Fruit fly (Drosophila melanogaster) whole organism, embryonic: ENCODE measurements around the gene Srrm234.

Experiments
- Aef1 ChIP-seq: fragments of 200-800 bp; sonication (Bioruptor generic); IDR thresholded peaks from 3 replicates; pipeline ENCODE4 v1.3.6; 2022; ENCODE audit warnings: missing biosample characterization, missing genetic modification characterization
- CG10431 ChIP-seq: fragments of 200-800 bp; sonication (Bioruptor generic); optimal IDR thresholded peaks from 3 replicates; lab custom pipeline; 2018; ENCODE audit warnings: missing biosample characterization, mild to moderate bottlenecking, missing genetic modification characterization
- CG10959 ChIP-seq: fragments of 200-800 bp; sonication (Bioruptor generic); IDR thresholded peaks from 2 replicates; pipeline ENCODE4 v1.3.6; 2022; ENCODE audit warnings: missing biosample characterization, missing genetic modification characterization
- CG11398 ChIP-seq: fragments of 200-800 bp; sonication (Bioruptor generic); optimal IDR thresholded peaks from 2 replicates; lab custom pipeline; 2016; ENCODE audit warnings: missing biosample characterization, missing genetic modification characterization
- CG11456 ChIP-seq: fragments of 200-800 bp; sonication (Bioruptor generic); IDR thresholded peaks from 3 replicates; pipeline ENCODE4 v1.3.6; 2022; ENCODE audit warnings: missing biosample characterization, missing genetic modification characterization
- CG11560 ChIP-seq: fragments of 200-800 bp; sonication (Bioruptor generic); IDR thresholded peaks from 3 replicates; pipeline ENCODE4 v1.3.6; 2022; ENCODE audit warnings: missing biosample characterization, missing genetic modification characterization
- CG11723 ChIP-seq: fragments of 200-800 bp; sonication (Bioruptor generic); optimal IDR thresholded peaks from 2 replicates; lab custom pipeline; 2017; ENCODE audit warnings: missing biosample characterization, mild to moderate bottlenecking, missing genetic modification characterization
- CG12236 ChIP-seq: fragments of 200-800 bp; sonication (Bioruptor generic); optimal IDR thresholded peaks from 2 replicates; lab custom pipeline; 2016; ENCODE audit warnings: missing biosample characterization, missing genetic modification characterization
- CG12769 ChIP-seq: fragments of 200-800 bp; sonication (Bioruptor generic); optimal IDR thresholded peaks from 2 replicates; lab custom pipeline; 2019; ENCODE audit warnings: missing biosample characterization, mild to moderate bottlenecking, missing genetic modification characterization, moderate library complexity
- CG14667 ChIP-seq: fragments of 200-800 bp; sonication (Bioruptor generic); IDR thresholded peaks from 2 replicates; pipeline ENCODE4 v1.3.6; 2022; ENCODE audit warnings: missing biosample characterization, missing genetic modification characterization
- CG14860 ChIP-seq: fragments of 200-800 bp; sonication (Bioruptor generic); IDR thresholded peaks from 3 replicates; pipeline ENCODE4 v1.3.6; 2022; ENCODE audit warnings: missing biosample characterization, missing genetic modification characterization; ENCODE audit not compliant: partially characterized antibody
- CG15601 ChIP-seq: fragments of 200-800 bp; sonication (Bioruptor generic); optimal IDR thresholded peaks from 3 replicates; lab custom pipeline; 2019; ENCODE audit warnings: missing biosample characterization, mild to moderate bottlenecking, missing genetic modification characterization, moderate library complexity
- CG18619 ChIP-seq: fragments of 200-800 bp; sonication (Bioruptor generic); optimal IDR thresholded peaks from 3 replicates; lab custom pipeline; 2017; ENCODE audit warnings: missing biosample characterization, mild to moderate bottlenecking, missing genetic modification characterization
- CG2678 ChIP-seq: fragments of 200-800 bp; sonication (Bioruptor generic); optimal IDR thresholded peaks from 3 replicates; lab custom pipeline; 2019; ENCODE audit warnings: missing biosample characterization, mild to moderate bottlenecking, missing genetic modification characterization, moderate library complexity
- CG30431 ChIP-seq: fragments of 200-800 bp; sonication (Bioruptor generic); optimal IDR thresholded peaks from 2 replicates; lab custom pipeline; 2017; ENCODE audit warnings: missing biosample characterization, missing genetic modification characterization
- CG31365 ChIP-seq: fragments of 200-800 bp; sonication (Bioruptor generic); optimal IDR thresholded peaks from 2 replicates; lab custom pipeline; 2018; ENCODE audit warnings: missing biosample characterization, mild to moderate bottlenecking, missing genetic modification characterization
- CG32767 ChIP-seq: fragments of 200-800 bp; sonication (Bioruptor generic); IDR thresholded peaks from 2 replicates; pipeline ENCODE4 v1.3.6; 2022; ENCODE audit warnings: missing biosample characterization, missing genetic modification characterization
- CG42726 ChIP-seq: fragments of 200-800 bp; sonication (Bioruptor generic); IDR thresholded peaks from 2 replicates; pipeline ENCODE4 v1.3.6; 2022; ENCODE audit warnings: missing biosample characterization, missing genetic modification characterization; ENCODE audit not compliant: partially characterized antibody
- CG6654 ChIP-seq: fragments of 200-800 bp; sonication (Bioruptor generic); optimal IDR thresholded peaks from 2 replicates; lab custom pipeline; 2017; ENCODE audit warnings: missing biosample characterization, mild to moderate bottlenecking, missing genetic modification characterization
- CG6854 ChIP-seq: fragments of 200-800 bp; sonication (Bioruptor generic); optimal IDR thresholded peaks from 3 replicates; lab custom pipeline; 2017; ENCODE audit warnings: missing biosample characterization, mild to moderate bottlenecking, missing genetic modification characterization
- CTCF ChIP-seq: fragments of 200-800 bp; sonication (Bioruptor generic); optimal IDR thresholded peaks from 2 replicates; lab custom pipeline; 2017; ENCODE audit warnings: missing biosample characterization, mild to moderate bottlenecking, missing genetic modification characterization, moderate library complexity
- Chrac-16 ChIP-seq: fragments of 200-800 bp; sonication (Bioruptor generic); optimal IDR thresholded peaks from 3 replicates; lab custom pipeline; 2016; ENCODE audit warnings: missing biosample characterization, missing genetic modification characterization
- E2f2 ChIP-seq: fragments of 200-800 bp; sonication (Bioruptor generic); IDR thresholded peaks from 2 replicates; pipeline ENCODE4 v1.3.6; 2022; ENCODE audit warnings: missing biosample characterization, missing genetic modification characterization
- Hey ChIP-seq: fragments of 200-800 bp; sonication (Bioruptor generic); optimal IDR thresholded peaks from 3 replicates; lab custom pipeline; 2018; ENCODE audit warnings: missing biosample characterization, mild to moderate bottlenecking, missing genetic modification characterization
- Kr ChIP-seq: fragments of 200-800 bp; sonication (Bioruptor generic); optimal IDR thresholded peaks from 2 replicates; lab custom pipeline; 2017; ENCODE audit warnings: missing biosample characterization, mild to moderate bottlenecking, missing genetic modification characterization
- Lpt ChIP-seq: fragments of >200 bp; optimal IDR thresholded peaks from 2 replicates; lab custom pipeline; 2018; ENCODE audit warnings: missing biosample characterization, missing genetic modification characterization
- NC2β ChIP-seq: fragments of 200-800 bp; sonication (Bioruptor generic); optimal IDR thresholded peaks from 2 replicates; lab custom pipeline; 2016; ENCODE audit warnings: missing biosample characterization, missing genetic modification characterization
- Sin3A ChIP-seq: fragments of >200 bp; optimal IDR thresholded peaks from 2 replicates; lab custom pipeline; 2018
- Sry-δ ChIP-seq: fragments of 200-800 bp; sonication (Bioruptor generic); optimal IDR thresholded peaks from 2 replicates; lab custom pipeline; 2016; ENCODE audit warnings: missing biosample characterization, missing genetic modification characterization
- Trl ChIP-seq, 3 experiments: fragments of >200 bp in 2 of 3; fragments of 200-800 bp in 1 of 3; sonication (Bioruptor generic) in 1 of 3; optimal IDR thresholded peaks; 2 replicates in 1 of 3; 3 replicates in 2 of 3; lab custom pipeline; 2016 to 2017; ENCODE audit warnings: missing biosample characterization in 1 of 3, missing genetic modification characterization in 1 of 3
- Usf ChIP-seq: fragments of 200-800 bp; sonication (Bioruptor generic); optimal IDR thresholded peaks from 2 replicates; lab custom pipeline; 2017; ENCODE audit warnings: missing genotype, missing biosample characterization, missing genetic modification characterization
- bbx ChIP-seq: fragments of 200-800 bp; sonication (Bioruptor generic); IDR thresholded peaks from 2 replicates; pipeline ENCODE4 v1.3.6; 2022; ENCODE audit warnings: missing biosample characterization, missing genetic modification characterization; ENCODE audit not compliant: partially characterized antibody
- br ChIP-seq: fragments of >200 bp; optimal IDR thresholded peaks from 2 replicates; lab custom pipeline; 2017
- eve ChIP-seq, 2 experiments: fragments of >200 bp; optimal IDR thresholded peaks; 2 replicates each; lab custom pipeline; 2017; ENCODE audit warnings: missing biosample characterization in 2 of 2, missing genetic modification characterization in 2 of 2
- fd3F ChIP-seq: fragments of 200-800 bp; sonication (Bioruptor generic); optimal IDR thresholded peaks from 2 replicates; lab custom pipeline; 2018; ENCODE audit warnings: missing biosample characterization, mild to moderate bottlenecking, missing genetic modification characterization, moderate library complexity
- fd64A ChIP-seq: fragments of 200-800 bp; sonication (Bioruptor generic); optimal IDR thresholded peaks from 3 replicates; lab custom pipeline; 2018; ENCODE audit warnings: missing biosample characterization, mild to moderate bottlenecking, missing genetic modification characterization
- ftz-f1 ChIP-seq: fragments of 200-800 bp; sonication (Bioruptor generic); optimal IDR thresholded peaks from 2 replicates; lab custom pipeline; 2016; ENCODE audit warnings: missing biosample characterization, missing genetic modification characterization
- gce ChIP-seq: fragments of 200-800 bp; sonication (Bioruptor generic); IDR thresholded peaks from 3 replicates; pipeline ENCODE4 v1.3.6; 2022; ENCODE audit warnings: missing biosample characterization, missing genetic modification characterization
- hbn ChIP-seq: fragments of 200-800 bp; sonication (Bioruptor generic); IDR thresholded peaks from 2 replicates; pipeline ENCODE4 v1.3.6; 2022; ENCODE audit warnings: missing biosample characterization, missing genetic modification characterization; ENCODE audit not compliant: partially characterized antibody
- ind ChIP-seq: fragments of 200-800 bp; sonication (Bioruptor generic); optimal IDR thresholded peaks from 3 replicates; lab custom pipeline; 2016; ENCODE audit warnings: missing biosample characterization, missing genetic modification characterization
- mld ChIP-seq: fragments of 200-800 bp; sonication (Bioruptor generic); IDR thresholded peaks from 3 replicates; pipeline ENCODE4 v1.3.6; 2022; ENCODE audit warnings: missing biosample characterization, missing genetic modification characterization; ENCODE audit not compliant: partially characterized antibody
- prd ChIP-seq, 3 experiments: fragments of >200 bp in 2 of 3; fragments of 200-800 bp in 1 of 3; sonication (Bioruptor generic) in 1 of 3; optimal IDR thresholded peaks in 2 of 3; IDR thresholded peaks in 1 of 3; 2 replicates in 2 of 3; 3 replicates in 1 of 3; pipeline versions ENCODE4 v1.3.6 to Lab custom; 2017 to 2022; ENCODE audit warnings: missing biosample characterization in 1 of 3, missing genetic modification characterization in 1 of 3
- ranshi ChIP-seq: fragments of 200-800 bp; sonication (Bioruptor generic); IDR thresholded peaks from 2 replicates; pipeline ENCODE4 v1.3.6; 2022; ENCODE audit warnings: missing biosample characterization, missing genetic modification characterization
- sim ChIP-seq: fragments of 200-800 bp; sonication (Bioruptor generic); IDR thresholded peaks from 2 replicates; pipeline ENCODE4 v1.3.6; 2022; ENCODE audit warnings: missing biosample characterization, missing genetic modification characterization
- sr ChIP-seq: fragments of 200-800 bp; sonication (Bioruptor generic); IDR thresholded peaks from 3 replicates; pipeline ENCODE4 v1.3.6; 2022; ENCODE audit warnings: missing biosample characterization, missing genetic modification characterization
- tgo ChIP-seq: fragments of 200-800 bp; sonication (Bioruptor generic); IDR thresholded peaks from 3 replicates; pipeline ENCODE4 v1.3.6; 2022; ENCODE audit warnings: missing biosample characterization, missing genetic modification characterization
- tll ChIP-seq, 2 experiments: fragments of 200-800 bp in 1 of 2; fragments of >200 bp in 1 of 2; sonication (Bioruptor generic) in 1 of 2; optimal IDR thresholded peaks; 2 replicates each; lab custom pipeline; 2017 to 2019; ENCODE audit warnings: missing biosample characterization in 2 of 2, missing genetic modification characterization in 2 of 2, mild to moderate bottlenecking in 1 of 2, moderate library complexity in 1 of 2
- unc-4 ChIP-seq: fragments of 200-800 bp; sonication (Bioruptor generic); IDR thresholded peaks from 2 replicates; pipeline ENCODE4 v1.3.6; 2022; ENCODE audit warnings: missing biosample characterization, missing genetic modification characterization; ENCODE audit not compliant: partially characterized antibody
- wek ChIP-seq: fragments of 200-800 bp; sonication (Bioruptor generic); optimal IDR thresholded peaks from 3 replicates; lab custom pipeline; 2018; ENCODE audit warnings: missing biosample characterization, mild to moderate bottlenecking, missing genetic modification characterization, moderate library complexity
- zen ChIP-seq: fragments of 200-800 bp; sonication (Bioruptor generic); optimal IDR thresholded peaks from 3 replicates; lab custom pipeline; 2018; ENCODE audit warnings: missing biosample characterization, mild to moderate bottlenecking, missing genetic modification characterization, moderate library complexity

The Srrm234 gene

DNA sequence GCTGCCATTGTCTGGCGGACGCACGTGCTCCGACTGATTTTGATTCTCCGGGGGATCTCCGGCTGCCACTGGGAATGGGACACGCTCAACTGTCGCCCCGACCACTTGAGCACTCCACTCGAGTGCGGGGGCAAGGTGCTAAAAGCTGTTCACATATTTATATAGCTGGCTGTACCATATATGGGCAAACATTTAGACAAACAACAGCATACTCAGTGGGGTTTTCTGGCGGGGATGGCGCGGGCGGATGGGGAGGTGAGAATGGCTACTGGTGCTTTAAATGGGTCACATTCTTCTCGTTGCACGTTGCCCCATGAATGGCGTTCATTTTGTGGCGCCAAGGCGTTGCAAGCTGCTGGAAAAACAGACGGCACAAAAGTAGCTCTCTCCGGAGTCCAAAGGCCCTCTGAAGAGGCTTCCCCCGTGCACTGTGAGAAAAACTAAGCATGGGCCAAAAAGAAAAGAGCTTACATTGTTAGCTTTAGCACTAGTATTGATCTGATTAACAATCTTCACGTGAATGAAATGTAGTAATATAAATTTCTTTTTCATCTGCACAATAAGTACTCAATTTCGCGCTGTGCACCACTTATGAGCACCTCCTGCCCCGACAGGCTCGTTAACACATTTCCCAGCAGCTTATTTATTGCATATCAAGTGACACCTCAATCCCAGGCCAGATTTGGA lies 26.0 kb upstream of the Srrm234 start (continued):
- TF ChIP-seq prd (optimal IDR thresholded peaks at IDR 0.05; lab: Kevin White, UChicago) (no peak), prd (GFP tag; IDR thresholded peaks at IDR 0.05; lab: Robert Waterston, UW) (peak; percentile 65; the same call in 2 of the 3 replicates), CG14860 (no peak), CG31365 (tag; lab: Kevin White, UChicago) (peak; percentile 15), Sin3A (lab: Kevin White, UChicago) (no peak), Usf (no peak), E2f2 (GFP tag; lab: Robert Waterston, UW) (no peak), Hey (tag; lab: Kevin White, UChicago) (no peak), bbx (GFP tag; lab: Robert Waterston, UW) (no peak), Trl (optimal IDR thresholded peaks at IDR 0.05; lab: Kevin White, UChicago) (no peak), Trl (GFP tag; optimal IDR thresholded peaks at IDR 0.05; lab: Kevin White, UChicago) (no peak), gce (GFP tag; lab: Robert Waterston, UW) (no peak; the same call in 2 of the 3 replicates), CG11456 (GFP tag; lab: Robert Waterston, UW) (no peak), CG11560 (tag; lab: Robert Waterston, UW) (no peak), CG14667 (peak; percentile 9; the same call in 1 of the 2 replicates), CG10959 (GFP tag; lab: Robert Waterston, UW) (no peak), zen (tag; lab: Kevin White, UChicago) (peak; percentile 17), br (lab: Kevin White, UChicago) (no peak), Sry-δ (GFP tag; lab: Kevin White, UChicago) (no peak), sim (no peak), CG32767 (no peak), CG15601 (peak; percentile 35), unc-4 (no peak), eve (GFP tag; optimal IDR thresholded peaks at IDR 0.05; lab: Kevin White, UChicago) (no peak), CG6654 (GFP tag; lab: Kevin White, UChicago) (peak; percentile 27), wek (GFP tag; lab: Kevin White, UChicago) (peak; percentile 71), CG11398 (GFP tag; lab: Kevin White, UChicago) (no peak), ftz-f1 (no peak), Kr (GFP tag; lab: Kevin White, UChicago) (no peak), ind (GFP tag; lab: Kevin White, UChicago) (peak; percentile 38), CG30431 (GFP tag; lab: Kevin White, UChicago) (no peak), fd3F (GFP tag; lab: Kevin White, UChicago) (no peak), Chrac-16 (GFP tag; lab: Kevin White, UChicago) (no peak), CG18619 (GFP tag; lab: Kevin White, UChicago) (peak; percentile 5), CG11723 (GFP tag; lab: Kevin White, UChicago) (peak; percentile 8), CG12769 (no peak), ranshi (GFP tag; lab: Robert Waterston, UW) (no peak), NC2β (GFP tag; lab: Kevin White, UChicago) (no peak), CG2678 (tag; lab: Kevin White, UChicago) (peak; percentile 55), sr (GFP tag; lab: Robert Waterston, UW) (no peak), Aef1 (GFP tag; lab: Robert Waterston, UW) (no peak), fd64A (GFP tag; lab: Kevin White, UChicago) (peak; percentile 61), CTCF (no peak), Lpt (GFP tag; lab: Kevin White, UChicago) (no peak), CG12236 (GFP tag; lab: Kevin White, UChicago) (no peak), hbn (GFP tag; lab: Robert Waterston, UW) (no peak), mld (GFP tag; lab: Robert Waterston, UW) (no peak), tgo (GFP tag; lab: Robert Waterston, UW) (peak; percentile 18; the same call in 1 of the 3 replicates), CG42726 (no peak), tll (GFP tag; optimal IDR thresholded peaks at IDR 0.05; lab: Kevin White, UChicago) (no peak), CG10431 (GFP tag; lab: Kevin White, UChicago) (peak; percentile 69), CG6854 (no peak)
